Worm (Caenorhabditis elegans) whole organism, early embryonic: Measurements from ENCODE around the gene F19B10.13.

Source experiments
- aly-1 ChIP-seq: sonication (generic microtip); optimal IDR thresholded peaks from 2 replicates; lab custom pipeline; 2016; ENCODE audit warnings: missing genetic modification characterization, missing compliant biosample characterization
- ama-1 ChIP-seq: fragments of 150-350 bp; optimal IDR thresholded peaks from 2 replicates; lab custom pipeline; 2014
- ceh-13 ChIP-seq: fragments of 200-800 bp; sonication (Bioruptor generic); optimal IDR thresholded peaks from 2 replicates; lab custom pipeline; 2018; ENCODE audit warnings: mild to moderate bottlenecking, missing genetic modification characterization, missing compliant biosample characterization
- flt-1 ChIP-seq: fragments of 200-800 bp; sonication (Bioruptor generic); IDR thresholded peaks from 2 replicates; pipeline ENCODE4 v1.3.6; 2022; ENCODE audit warnings: missing genetic modification characterization, missing compliant biosample characterization
- tbx-11 ChIP-seq: fragments of 200-800 bp; sonication (Bioruptor generic); IDR thresholded peaks from 2 replicates; pipeline ENCODE4 v1.3.6; 2022; ENCODE audit warnings: missing genetic modification characterization, missing compliant biosample characterization

DNA sequence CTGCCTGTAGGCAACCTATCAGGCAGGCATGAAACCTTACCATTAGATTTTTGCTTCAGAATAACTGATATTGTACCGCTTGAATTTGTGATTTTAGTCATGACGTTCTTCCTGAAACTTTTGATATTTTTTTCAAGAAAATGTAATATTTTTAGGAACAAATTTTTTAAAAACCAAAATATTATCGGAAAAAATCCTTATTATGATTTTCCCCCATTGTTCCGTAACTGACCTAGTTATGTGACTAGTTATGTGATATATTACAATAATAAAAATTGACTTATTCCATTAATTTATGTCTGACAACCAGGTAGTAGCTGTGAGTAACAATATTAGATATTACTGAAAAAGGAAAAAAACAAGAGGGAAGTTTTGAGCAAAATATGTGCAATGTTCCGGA is 8.9 kb downstream of the F19B10.13 start, which contains the start of gene srx-98:
- no peak for TF ChIP-seq flt-1
- no peak for TF ChIP-seq ceh-13
- no peak for TF ChIP-seq ama-1 (lab: Kevin White, UChicago)
- TF ChIP-seq tbx-11 (GFP tag; lab: Robert Waterston, UW) = no peak
- TF ChIP-seq aly-1 (tag; lab: Kevin White, UChicago) = no peak
